Fruit fly (Drosophila melanogaster): ENCODE results near the gene CG42238.

The CG42238 gene

DNA sequence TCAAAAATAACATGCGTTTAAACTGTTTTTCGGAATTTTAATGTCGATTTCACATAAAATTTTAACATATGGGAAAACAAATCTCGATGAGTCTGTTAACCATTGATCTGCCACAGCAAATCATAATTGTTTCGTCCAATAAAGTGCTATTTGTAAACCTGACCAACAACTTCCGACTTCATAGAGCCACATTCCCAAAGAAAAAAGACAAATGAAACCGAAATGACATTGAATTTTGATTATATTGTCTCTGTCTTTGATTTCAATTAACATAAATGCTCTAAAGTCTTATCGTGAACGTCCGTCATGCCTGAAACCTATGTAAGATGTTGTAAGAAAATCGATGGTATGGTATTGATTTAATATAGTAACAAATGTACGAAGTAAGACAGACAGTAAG is 21.3 kb upstream of the CG42238 start:
- TF ChIP-seq amos (GFP tag; IDR thresholded peaks at IDR 0.05; ENCODE audit: partially characterized antibody) (no peak), lov (optimal IDR thresholded peaks at IDR 0.05) (no peak), lov (GFP tag; IDR thresholded peaks at IDR 0.05) (no peak), abd-A (tag; optimal IDR thresholded peaks at IDR 0.05) (peak; percentile 57), Blimp-1 (GFP tag; optimal IDR thresholded peaks at IDR 0.05) (peak; percentile 0), onecut (GFP tag; IDR thresholded peaks at IDR 0.05) (peak; percentile 36; the same call in 1 of the 2 replicates), Oli (tag; optimal IDR thresholded peaks at IDR 0.05) (no peak), Camta (GFP tag; optimal IDR thresholded peaks at IDR 0.05) (no peak), CHES-1-like (GFP tag; optimal IDR thresholded peaks at IDR 0.05) (no peak), PHDP (tag; optimal IDR thresholded peaks at IDR 0.05) (no peak), CG6813 (GFP tag; optimal IDR thresholded peaks at IDR 0.05) (no peak), chm (GFP tag; IDR thresholded peaks at IDR 0.05) (no peak), insv (GFP tag; optimal IDR thresholded peaks at IDR 0.05) (no peak), NfI (GFP tag; optimal IDR thresholded peaks at IDR 0.05) (no peak), lab (GFP tag; optimal IDR thresholded peaks at IDR 0.05) (no peak), CG7963 (GFP tag; IDR thresholded peaks at IDR 0.05; ENCODE audit: partially characterized antibody) (no peak), CG8765 (GFP tag; IDR thresholded peaks at IDR 0.05) (no peak), CG11398 (GFP tag; optimal IDR thresholded peaks at IDR 0.05) (no peak), Aef1 (GFP tag; IDR thresholded peaks at IDR 0.05) (no peak), HmgD (GFP tag; optimal IDR thresholded peaks at IDR 0.05) (no peak), CrebB (tag; optimal IDR thresholded peaks at IDR 0.05) (no peak), CG8281 (tag; optimal IDR thresholded peaks at IDR 0.05) (no peak), CG14965 (GFP tag; optimal IDR thresholded peaks at IDR 0.05; ENCODE audit: borderline replicate concordance) (no peak), CG14860 (GFP tag; IDR thresholded peaks at IDR 0.05; ENCODE audit: partially characterized antibody) (no peak), C15 (GFP tag; IDR thresholded peaks at IDR 0.05) (no peak), zfh1 (GFP tag; IDR thresholded peaks at IDR 0.05) (no peak), grn (GFP tag; optimal IDR thresholded peaks at IDR 0.05) (no peak), CG6254 (GFP tag; optimal IDR thresholded peaks at IDR 0.05) (no peak), CG8478 (optimal IDR thresholded peaks at IDR 0.05) (no peak), CG1792 (GFP tag; optimal IDR thresholded peaks at IDR 0.05) (no peak), CG10209 (GFP tag; optimal IDR thresholded peaks at IDR 0.05) (no peak), CG8089 (GFP tag; optimal IDR thresholded peaks at IDR 0.05) (no peak), vnd (GFP tag; IDR thresholded peaks at IDR 0.05; ENCODE audit: partially characterized antibody) (no peak), gcm2 (GFP tag; optimal IDR thresholded peaks at IDR 0.05) (no peak), sd (tag; optimal IDR thresholded peaks at IDR 0.05) (peak; percentile 86), CG18764 (GFP tag; optimal IDR thresholded peaks at IDR 0.05) (no peak), CG10267 (tag; optimal IDR thresholded peaks at IDR 0.05) (no peak), ash1 (GFP tag; optimal IDR thresholded peaks at IDR 0.05) (no peak), Neu2 (GFP tag; optimal IDR thresholded peaks at IDR 0.05; ENCODE audit: borderline replicate concordance) (no peak), Ada2b (GFP tag; IDR thresholded peaks at IDR 0.05) (no peak), danr (GFP tag; IDR thresholded peaks at IDR 0.05) (no peak), sna (GFP tag; IDR thresholded peaks at IDR 0.05; ENCODE audit: partially characterized antibody) (no peak), ham (GFP tag; IDR thresholded peaks at IDR 0.05) (no peak), CG4820 (GFP tag; optimal IDR thresholded peaks at IDR 0.05) (no peak), CG3995 (GFP tag; optimal IDR thresholded peaks at IDR 0.05) (no peak), vvl (GFP tag; IDR thresholded peaks at IDR 0.05) (peak; percentile 12; the same call in 1 of the 2 replicates), ab (GFP tag; optimal IDR thresholded peaks at IDR 0.05) (no peak), CG12236 (GFP tag; optimal IDR thresholded peaks at IDR 0.05) (no peak), chinmo (GFP tag; IDR thresholded peaks at IDR 0.05; ENCODE audit: partially characterized antibody) (no peak), Awh (GFP tag; IDR thresholded peaks at IDR 0.05) (peak; percentile 49; the same call in 1 of the 2 replicates), Trl (optimal IDR thresholded peaks at IDR 0.05) (no peak), Trl (GFP tag; optimal IDR thresholded peaks at IDR 0.05) (no peak)
